Worm (Caenorhabditis elegans) whole organism, mixed stage, embryonic: Measurements from ENCODE around the gene F55C9.6.

Experiments
- bed-3 ChIP-seq: fragments of 200-800 bp; sonication (Bioruptor generic); optimal IDR thresholded peaks from 3 replicates; lab custom pipeline; 2018; ENCODE audit warnings: mild to moderate bottlenecking, missing genetic modification characterization, moderate library complexity, missing compliant biosample characterization
- blmp-1 ChIP-seq: fragments of 150-350 bp; optimal IDR thresholded peaks from 2 replicates; lab custom pipeline; 2014; ENCODE audit warnings: missing biosample characterization, missing genetic modification characterization
- ceh-39 ChIP-seq: fragments of 150-350 bp; optimal IDR thresholded peaks from 2 replicates; lab custom pipeline; 2014; ENCODE audit warnings: missing biosample characterization, missing genetic modification characterization
- ceh-43 ChIP-seq: fragments of 200-800 bp; sonication (Bioruptor generic); optimal IDR thresholded peaks from 2 replicates; lab custom pipeline; 2018; ENCODE audit warnings: mild to moderate bottlenecking, missing genetic modification characterization, moderate library complexity, missing compliant biosample characterization
- ceh-83 ChIP-seq: fragments of 200-800 bp; sonication (Bioruptor generic); optimal IDR thresholded peaks from 2 replicates; lab custom pipeline; 2018; ENCODE audit warnings: mild to moderate bottlenecking, missing genetic modification characterization, missing compliant biosample characterization
- ces-1 ChIP-seq: fragments of 150-350 bp; optimal IDR thresholded peaks from 2 replicates; lab custom pipeline; 2014; ENCODE audit warnings: missing biosample characterization, missing genetic modification reagents, missing genetic modification characterization
- cnd-1 ChIP-seq: fragments of 200-800 bp; sonication (Bioruptor generic); optimal IDR thresholded peaks from 2 replicates; lab custom pipeline; 2018; ENCODE audit warnings: mild to moderate bottlenecking, missing genetic modification characterization, missing compliant biosample characterization
- drap-1 ChIP-seq: fragments of 200-800 bp; sonication (Bioruptor generic); optimal IDR thresholded peaks from 3 replicates; lab custom pipeline; 2018; ENCODE audit warnings: mild to moderate bottlenecking, missing genetic modification characterization, missing compliant biosample characterization
- elt-1 ChIP-seq: sonication (generic microtip); optimal IDR thresholded peaks from 2 replicates; lab custom pipeline; 2017; ENCODE audit warnings: missing genetic modification characterization, mild to moderate bottlenecking, missing compliant biosample characterization, antibody characterized with exemption, moderate library complexity, borderline replicate concordance; ENCODE audit not compliant: insufficient read depth
- flh-1 ChIP-seq: fragments of 200-800 bp; sonication (Bioruptor generic); optimal IDR thresholded peaks from 2 replicates; lab custom pipeline; 2018; ENCODE audit warnings: mild to moderate bottlenecking, missing genetic modification characterization, moderate library complexity, missing compliant biosample characterization
- ham-2 ChIP-seq: fragments of 200-800 bp; sonication (Bioruptor generic); optimal IDR thresholded peaks from 2 replicates; lab custom pipeline; 2018; ENCODE audit warnings: mild to moderate bottlenecking, missing genetic modification characterization, missing compliant biosample characterization
- hlh-1 ChIP-seq: fragments of 150-350 bp; optimal IDR thresholded peaks from 2 replicates; lab custom pipeline; 2014; ENCODE audit warnings: missing biosample characterization, missing genetic modification reagents, missing genetic modification characterization
- lin-13 ChIP-seq: fragments of 150-350 bp; optimal IDR thresholded peaks from 2 replicates; lab custom pipeline; 2014; ENCODE audit warnings: missing biosample characterization, missing genetic modification characterization
- lin-32 ChIP-seq: fragments of 200-800 bp; sonication (Bioruptor generic); optimal IDR thresholded peaks from 2 replicates; lab custom pipeline; 2018; ENCODE audit warnings: mild to moderate bottlenecking, missing genetic modification characterization, missing compliant biosample characterization
- lsy-2 ChIP-seq: fragments of 150-350 bp; optimal IDR thresholded peaks from 2 replicates; lab custom pipeline; 2014; ENCODE audit warnings: missing biosample characterization, missing genetic modification characterization
- mab-5 ChIP-seq: fragments of 150-350 bp; optimal IDR thresholded peaks from 2 replicates; lab custom pipeline; 2014; ENCODE audit warnings: missing biosample characterization, missing genetic modification characterization
- mep-1 ChIP-seq: fragments of 150-350 bp; optimal IDR thresholded peaks from 2 replicates; lab custom pipeline; 2017; ENCODE audit warnings: missing biosample characterization, missing genetic modification reagents, missing genetic modification characterization, inconsistent platforms
- nhr-12 ChIP-seq: fragments of 150-350 bp; optimal IDR thresholded peaks from 2 replicates; lab custom pipeline; 2014; ENCODE audit warnings: missing biosample characterization, missing genetic modification characterization
- nhr-2 ChIP-seq: fragments of 150-350 bp; optimal IDR thresholded peaks from 2 replicates; lab custom pipeline; 2014; ENCODE audit warnings: missing biosample characterization, missing genetic modification characterization
- nhr-237 ChIP-seq: fragments of 150-350 bp; optimal IDR thresholded peaks from 2 replicates; lab custom pipeline; 2014; ENCODE audit warnings: missing biosample characterization, missing genetic modification characterization
- nhr-28 ChIP-seq: fragments of 150-350 bp; optimal IDR thresholded peaks from 2 replicates; lab custom pipeline; 2014; ENCODE audit warnings: missing biosample characterization, missing genetic modification characterization
- nhr-76 ChIP-seq: sonication (generic microtip); optimal IDR thresholded peaks from 2 replicates; lab custom pipeline; 2017; ENCODE audit warnings: missing biosample characterization, missing genetic modification characterization
- pha-4 ChIP-seq: fragments of 150-350 bp; optimal IDR thresholded peaks from 2 replicates; lab custom pipeline; 2018; ENCODE audit warnings: missing biosample characterization, missing genetic modification reagents, missing genetic modification characterization
- sem-2 ChIP-seq: fragments of 200-800 bp; sonication (Bioruptor generic); optimal IDR thresholded peaks from 2 replicates; lab custom pipeline; 2018; ENCODE audit warnings: mild to moderate bottlenecking, missing genetic modification characterization, missing compliant biosample characterization
- snpc-4 ChIP-seq: fragments of 150-350 bp; optimal IDR thresholded peaks from 2 replicates; lab custom pipeline; 2014; ENCODE audit warnings: missing biosample characterization, missing genetic modification characterization
- sptf-1 ChIP-seq: sonication (generic microtip); optimal IDR thresholded peaks from 2 replicates; lab custom pipeline; 2017; ENCODE audit warnings: mild to moderate bottlenecking, missing genetic modification characterization, moderate library complexity, missing compliant biosample characterization
- unc-120 ChIP-seq: sonication (generic microtip); optimal IDR thresholded peaks from 2 replicates; lab custom pipeline; 2017; ENCODE audit warnings: missing genetic modification characterization, missing compliant biosample characterization; ENCODE audit not compliant: poor library complexity, severe bottlenecking
- unc-39 ChIP-seq: fragments of 150-350 bp; optimal IDR thresholded peaks from 2 replicates; lab custom pipeline; 2014; ENCODE audit warnings: missing biosample characterization, missing genetic modification characterization
- unc-62 ChIP-seq: fragments of 150-350 bp; optimal IDR thresholded peaks from 2 replicates; lab custom pipeline; 2014; ENCODE audit warnings: missing biosample characterization, missing genetic modification reagents, missing genetic modification characterization
- zip-8 ChIP-seq: fragments of 150-350 bp; optimal IDR thresholded peaks from 2 replicates; lab custom pipeline; 2014; ENCODE audit warnings: missing biosample characterization, missing genetic modification characterization

The F55C9.6 gene

ce11 chrV:19260686-19261085, 35.9 kb downstream of the F55C9.6 start:
- TF ChIP-seq snpc-4 (tag; lab: Kevin White, UChicago), result no peak
- no peak for TF ChIP-seq ham-2 (GFP tag; lab: Kevin White, UChicago)
- no peak for TF ChIP-seq lsy-2 (tag; lab: Kevin White, UChicago)
- no peak for TF ChIP-seq elt-1 (tag; lab: Kevin White, UChicago)
- no peak for TF ChIP-seq drap-1
- no peak for TF ChIP-seq bed-3 (GFP tag; lab: Kevin White, UChicago)
- TF ChIP-seq unc-62 (GFP tag; lab: Kevin White, UChicago), result no peak
- TF ChIP-seq nhr-76, result no peak
- no peak for TF ChIP-seq sptf-1
- TF ChIP-seq pha-4 (tag; lab: Kevin White, UChicago), result no peak

DNA sequence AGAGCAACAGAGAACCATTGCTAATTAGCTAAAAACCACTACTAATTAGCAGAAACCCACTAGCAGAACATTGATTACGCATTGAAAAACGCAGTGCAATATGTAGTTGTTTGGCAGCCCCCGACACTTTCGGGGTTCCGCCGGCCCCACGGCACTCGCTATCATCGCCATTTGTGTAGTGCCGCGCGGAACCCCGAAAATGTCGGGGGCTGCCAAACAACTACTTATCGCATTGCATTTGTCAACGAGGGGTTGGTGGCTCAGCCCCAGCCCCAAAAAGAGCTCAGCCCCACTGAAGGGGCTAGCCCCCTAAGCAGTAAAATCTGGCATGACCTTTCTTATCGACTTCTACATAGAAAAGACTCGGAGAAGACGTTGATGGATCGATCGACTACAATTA, 37.2 kb downstream of the F55C9.6 start:
- TF ChIP-seq nhr-28 (no peak), nhr-237 (no peak), nhr-12 (tag; lab: Kevin White, UChicago) (no peak), bed-3 (GFP tag; lab: Kevin White, UChicago) (no peak), mab-5 (tag; lab: Kevin White, UChicago) (no peak), lin-32 (GFP tag; lab: Kevin White, UChicago) (no peak)

ce11 chrV:19257653-19258052, 39.0 kb downstream of the F55C9.6 start, which contains the start of gene F21D9.3:
TSS of gene F21D9.3 (minus strand) at chrV:19257753.
- no peak for TF ChIP-seq ces-1 (GFP tag; lab: Kevin White, UChicago)
- no peak for TF ChIP-seq sem-2
- no peak for TF ChIP-seq ceh-83 (GFP tag; lab: Kevin White, UChicago)
- no peak for TF ChIP-seq drap-1
- no peak for TF ChIP-seq flh-1
- TF ChIP-seq zip-8 (tag; lab: Kevin White, UChicago), result no peak
- no peak for TF ChIP-seq nhr-2 (tag; lab: Kevin White, UChicago)
- TF ChIP-seq blmp-1 (tag; lab: Kevin White, UChicago), result no peak
- TF ChIP-seq snpc-4 (tag; lab: Kevin White, UChicago), result no peak
- no peak for TF ChIP-seq elt-1 (tag; lab: Kevin White, UChicago)
- no peak for TF ChIP-seq ceh-39 (tag; lab: Kevin White, UChicago)
- no peak for TF ChIP-seq unc-120
- no peak for TF ChIP-seq mab-5 (tag; lab: Kevin White, UChicago)
- no peak for TF ChIP-seq unc-39 (tag; lab: Kevin White, UChicago)
- no peak for TF ChIP-seq lsy-2 (tag; lab: Kevin White, UChicago)
- TF ChIP-seq nhr-76, result no peak

DNA sequence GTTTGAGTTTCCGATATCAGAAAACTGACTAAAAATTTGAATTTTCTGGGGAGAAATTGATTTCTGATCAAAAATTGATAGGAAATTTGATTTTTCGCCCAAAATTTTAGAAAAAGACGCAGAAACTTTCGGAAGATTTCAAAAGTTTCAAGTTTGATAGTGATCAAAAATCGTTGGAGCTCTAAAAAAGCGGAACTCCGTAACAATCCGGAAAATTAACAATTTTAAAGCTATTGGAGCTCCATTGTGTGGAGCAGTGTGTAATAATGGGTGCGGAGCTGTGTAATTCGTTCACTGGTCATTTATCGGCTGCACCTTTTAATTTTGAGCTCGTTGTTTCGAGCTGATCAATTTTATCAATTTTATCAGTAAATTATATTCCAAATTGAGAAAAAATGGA, 43.1 kb downstream of the F55C9.6 start, which contains the start of gene F21D9.4:
F21D9.4 (plus strand) TSS at position 301 of the 400 bp plus-strand sequence.
- no peak for TF ChIP-seq nhr-2 (tag; lab: Kevin White, UChicago)
- no peak for TF ChIP-seq lsy-2 (tag; lab: Kevin White, UChicago)
- TF ChIP-seq ceh-43, result no peak
- no peak for TF ChIP-seq lin-13 (tag; lab: Kevin White, UChicago)
- TF ChIP-seq flh-1, result no peak
- no peak for TF ChIP-seq unc-39 (tag; lab: Kevin White, UChicago)
- no peak for TF ChIP-seq bed-3 (GFP tag; lab: Kevin White, UChicago)
- TF ChIP-seq nhr-12 (tag; lab: Kevin White, UChicago), result no peak
- TF ChIP-seq drap-1, result no peak
- no peak for TF ChIP-seq snpc-4 (tag; lab: Kevin White, UChicago)
- no peak for TF ChIP-seq lin-32 (GFP tag; lab: Kevin White, UChicago)
- no peak for TF ChIP-seq nhr-237

DNA sequence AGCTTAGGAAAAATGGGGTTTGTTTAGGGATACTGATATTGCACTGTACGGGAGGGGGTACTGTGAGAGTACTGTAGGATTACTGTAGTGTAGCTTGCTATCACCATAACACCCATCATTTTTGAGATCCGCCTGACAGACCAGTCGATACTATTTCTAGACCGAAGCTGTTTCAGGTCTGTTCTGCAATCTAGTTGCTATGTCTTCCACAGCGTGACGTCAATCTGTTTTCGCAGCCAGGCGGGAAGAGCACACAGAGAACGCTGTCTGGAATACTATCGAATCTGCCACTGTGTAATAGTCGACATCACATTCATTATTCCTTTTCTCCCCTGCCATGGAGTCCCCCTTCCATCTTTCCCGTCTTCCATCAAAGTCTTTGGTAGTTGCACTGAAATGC, 44.8 kb downstream of the F55C9.6 start, which contains the start of gene F21D9.11:
F21D9.11 (plus strand) TSS at position 301 of the 400 bp plus-strand sequence.
- TF ChIP-seq ceh-83 (GFP tag; lab: Kevin White, UChicago), result no peak
- no peak for TF ChIP-seq flh-1
- TF ChIP-seq mep-1 (tag; lab: Kevin White, UChicago), result no peak
- no peak for TF ChIP-seq ham-2 (GFP tag; lab: Kevin White, UChicago)
- TF ChIP-seq zip-8 (tag; lab: Kevin White, UChicago), result no peak
- TF ChIP-seq hlh-1 (tag; lab: Kevin White, UChicago), result no peak
- TF ChIP-seq blmp-1 (tag; lab: Kevin White, UChicago), result no peak
- no peak for TF ChIP-seq bed-3 (GFP tag; lab: Kevin White, UChicago)
- TF ChIP-seq, all 35 proteins: peak for 0

DNA sequence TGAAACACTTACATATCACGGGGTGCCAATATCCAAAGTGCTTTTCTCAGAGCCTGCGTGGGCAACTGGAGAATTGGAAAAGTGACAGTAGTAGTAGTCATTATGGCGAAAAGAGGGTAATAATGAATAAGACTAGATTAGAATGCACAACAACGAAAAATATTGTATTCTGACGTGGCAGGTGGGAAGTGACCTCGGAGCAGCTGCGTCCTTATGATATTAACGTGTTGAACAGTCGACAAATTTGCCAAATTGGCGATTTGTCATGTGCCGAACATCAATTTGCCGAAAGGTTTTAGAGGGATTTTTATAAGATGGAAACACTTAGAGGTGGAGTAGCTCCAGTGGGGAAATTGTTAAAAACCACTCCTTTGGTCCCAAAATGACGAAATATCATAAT, 45.6 kb downstream of the F55C9.6 start, which contains the start of gene str-81:
str-81 (minus strand) TSS at position 101 of the 400 bp plus-strand sequence.
- TF ChIP-seq ceh-39 (tag; lab: Kevin White, UChicago), result no peak
- TF ChIP-seq nhr-2 (tag; lab: Kevin White, UChicago), result peak; percentile 36
- TF ChIP-seq mab-5 (tag; lab: Kevin White, UChicago), result no peak
- TF ChIP-seq pha-4 (tag; lab: Kevin White, UChicago), result no peak
- no peak for TF ChIP-seq unc-62 (GFP tag; lab: Kevin White, UChicago)
- no peak for TF ChIP-seq drap-1
- TF ChIP-seq cnd-1, result peak; percentile 16
- TF ChIP-seq, all 35 proteins: peak for 2
